Worm (Caenorhabditis elegans) whole organism, L4 larva: ENCODE measurements around the gene C29E4.13.

Experiments
- D1046.2 ChIP-seq: fragments of 200-800 bp; sonication (Bioruptor generic); IDR thresholded peaks from 2 replicates; pipeline ENCODE4 v1.3.6; 2022; ENCODE audit warnings: missing genetic modification characterization, missing compliant biosample characterization
- F44E2.7 ChIP-seq: fragments of 200-800 bp; sonication (Bioruptor generic); IDR thresholded peaks from 2 replicates; pipeline ENCODE4 v2.1.2; 2022; ENCODE audit warnings: missing genetic modification characterization, missing compliant biosample characterization
- F49E8.2 ChIP-seq: sonication (generic microtip); optimal IDR thresholded peaks from 2 replicates; lab custom pipeline; 2016; ENCODE audit warnings: missing compliant biosample characterization, mild to moderate bottlenecking, missing genetic modification characterization, borderline replicate concordance
- ZK337.2 ChIP-seq: fragments of 200-800 bp; sonication (Bioruptor generic); IDR thresholded peaks from 2 replicates; pipeline ENCODE4 v1.3.6; 2022; ENCODE audit warnings: missing genetic modification reagents, missing genetic modification characterization, missing compliant biosample characterization
- aly-2 ChIP-seq: sonication (generic microtip); optimal IDR thresholded peaks from 2 replicates; lab custom pipeline; 2018; ENCODE audit warnings: missing biosample characterization, missing genetic modification characterization
- attf-4 ChIP-seq: sonication (generic microtip); optimal IDR thresholded peaks from 3 replicates; lab custom pipeline; 2017; ENCODE audit warnings: missing biosample characterization, missing genetic modification characterization
- ceh-32 ChIP-seq: sonication (generic microtip); optimal IDR thresholded peaks from 2 replicates; lab custom pipeline; 2016; ENCODE audit warnings: mild to moderate bottlenecking, missing genetic modification characterization, missing compliant biosample characterization; ENCODE audit not compliant: poor library complexity
- ceh-44 ChIP-seq: fragments of 200-800 bp; sonication (Bioruptor generic); IDR thresholded peaks from 2 replicates; pipeline ENCODE4 v1.3.6; 2022; ENCODE audit warnings: missing genetic modification reagents, missing genetic modification characterization, missing compliant biosample characterization
- ceh-62 ChIP-seq: sonication (generic microtip); optimal IDR thresholded peaks from 2 replicates; lab custom pipeline; 2017; ENCODE audit warnings: missing biosample characterization, missing genetic modification characterization
- ceh-82 ChIP-seq: sonication (generic microtip); optimal IDR thresholded peaks from 2 replicates; lab custom pipeline; 2017; ENCODE audit warnings: missing biosample characterization, missing genetic modification characterization
- ces-1 ChIP-seq: fragments of 150-350 bp; sonication (generic microtip); optimal IDR thresholded peaks from 4 replicates; lab custom pipeline; 2014; ENCODE audit warnings: missing biosample characterization, missing genetic modification reagents, missing genetic modification characterization
- cey-2 ChIP-seq: sonication (generic microtip); optimal IDR thresholded peaks from 3 replicates; lab custom pipeline; 2017; ENCODE audit warnings: missing genetic modification characterization, mild to moderate bottlenecking, missing compliant biosample characterization, antibody characterized with exemption, borderline replicate concordance; ENCODE audit not compliant: insufficient read depth
- daf-19 ChIP-seq: fragments of 200-800 bp; sonication (Bioruptor generic); conservative IDR thresholded peaks from 2 replicates; pipeline ENCODE4 v1.3.6; 2022; ENCODE audit warnings: missing genetic modification characterization, missing compliant biosample characterization
- hif-1 ChIP-seq, 2 experiments: sonication (generic microtip); optimal IDR thresholded peaks; 2 replicates each; lab custom pipeline; 2016 to 2017; ENCODE audit warnings: missing compliant biosample characterization in 2 of 2, missing genetic modification characterization in 2 of 2, missing genetic modification reagents in 2 of 2, missing genotype in 2 of 2, mild to moderate bottlenecking in 1 of 2
- hmg-1.1 ChIP-seq: fragments of 200-800 bp; sonication (Bioruptor generic); IDR thresholded peaks from 2 replicates; pipeline ENCODE4 v1.3.6; 2022; ENCODE audit warnings: missing genetic modification reagents, missing genetic modification characterization, missing compliant biosample characterization
- jun-1 ChIP-seq: fragments of 150-350 bp; optimal IDR thresholded peaks from 2 replicates; lab custom pipeline; 2014; ENCODE audit warnings: missing biosample characterization, missing genetic modification reagents, missing genetic modification characterization
- lin-13 ChIP-seq: fragments of 150-350 bp; optimal IDR thresholded peaks from 2 replicates; lab custom pipeline; 2014; ENCODE audit warnings: missing biosample characterization, missing genetic modification reagents, missing genetic modification characterization
- lin-39 ChIP-seq: fragments of 150-350 bp; optimal IDR thresholded peaks from 2 replicates; lab custom pipeline; 2014; ENCODE audit warnings: missing biosample characterization, missing genetic modification reagents, missing genetic modification characterization
- lir-3 ChIP-seq: sonication (generic microtip); optimal IDR thresholded peaks from 2 replicates; lab custom pipeline; 2016; ENCODE audit warnings: mild to moderate bottlenecking, missing genetic modification characterization, missing compliant biosample characterization
- lsy-2 ChIP-seq, 2 experiments: fragments of 150-350 bp in 1 of 2; sonication (generic microtip) in 1 of 2; optimal IDR thresholded peaks; 2 replicates each; lab custom pipeline; 2014 to 2017; ENCODE audit warnings: missing biosample characterization in 2 of 2, missing genetic modification characterization in 2 of 2
- madf-5 ChIP-seq, 2 experiments: fragments of 200-800 bp; sonication (Bioruptor generic); IDR thresholded peaks; 2 replicates each; pipeline ENCODE4 v1.3.6; 2022; ENCODE audit warnings: missing compliant biosample characterization in 2 of 2, missing genetic modification characterization in 2 of 2
- mxl-2 ChIP-seq: fragments of 200-800 bp; sonication (Bioruptor generic); conservative IDR thresholded peaks from 2 replicates; pipeline ENCODE4 v1.3.6; 2022; ENCODE audit warnings: missing genetic modification reagents, missing genetic modification characterization, missing compliant biosample characterization
- nhr-10 ChIP-seq: fragments of 150-350 bp; optimal IDR thresholded peaks from 2 replicates; lab custom pipeline; 2014; ENCODE audit warnings: missing biosample characterization, missing genetic modification characterization
- nhr-28 ChIP-seq: fragments of 150-350 bp; optimal IDR thresholded peaks from 2 replicates; lab custom pipeline; 2014; ENCODE audit warnings: missing biosample characterization, missing genetic modification characterization
- nhr-42 ChIP-seq: fragments of 200-800 bp; sonication (Bioruptor generic); IDR thresholded peaks from 2 replicates; pipeline ENCODE4 v1.3.6; 2022; ENCODE audit warnings: missing genetic modification characterization, missing compliant biosample characterization
- nhr-48 ChIP-seq: sonication (generic microtip); optimal IDR thresholded peaks from 2 replicates; lab custom pipeline; 2016; ENCODE audit warnings: mild to moderate bottlenecking, missing genetic modification characterization, missing compliant biosample characterization
- nhr-77 ChIP-seq: fragments of 150-350 bp; optimal IDR thresholded peaks from 2 replicates; lab custom pipeline; 2014; ENCODE audit warnings: missing biosample characterization, missing genetic modification characterization
- pha-4 ChIP-seq, 2 experiments: fragments of 150-350 bp in 1 of 2; fragments of 200-800 bp in 1 of 2; sonication (Bioruptor generic) in 1 of 2; IDR thresholded peaks in 1 of 2; optimal IDR thresholded peaks in 1 of 2; 2 replicates each; pipeline versions ENCODE4 v1.3.6 to Lab custom; 2014 to 2022; ENCODE audit warnings: missing genetic modification characterization in 2 of 2, missing genetic modification reagents in 2 of 2, missing biosample characterization in 1 of 2, missing compliant biosample characterization in 1 of 2
- rbr-2 ChIP-seq: sonication (generic microtip); optimal IDR thresholded peaks from 2 replicates; lab custom pipeline; 2016; ENCODE audit warnings: missing genotype, missing genetic modification characterization, missing compliant biosample characterization
- set-16 ChIP-seq: fragments of 200-800 bp; sonication (Bioruptor generic); IDR thresholded peaks from 2 replicates; pipeline ENCODE4 v1.3.6; 2022; ENCODE audit warnings: missing genetic modification reagents, missing genetic modification characterization, missing compliant biosample characterization
- snpc-1.2 ChIP-seq: fragments of 200-800 bp; sonication (Bioruptor generic); IDR thresholded peaks from 2 replicates; pipeline ENCODE4 v1.3.6; 2022; ENCODE audit warnings: missing genetic modification reagents, missing genetic modification characterization, missing compliant biosample characterization
- spr-1 ChIP-seq: sonication (generic microtip); optimal IDR thresholded peaks from 2 replicates; lab custom pipeline; 2016; ENCODE audit warnings: mild to moderate bottlenecking, missing genetic modification characterization, missing compliant biosample characterization
- zag-1 ChIP-seq: fragments of 150-350 bp; optimal IDR thresholded peaks from 2 replicates; lab custom pipeline; 2014; ENCODE audit warnings: missing biosample characterization, missing genetic modification characterization
- zfp-3 ChIP-seq: fragments of 200-800 bp; sonication (Bioruptor generic); conservative IDR thresholded peaks from 2 replicates; pipeline ENCODE4 v1.3.6; 2022; ENCODE audit warnings: missing genetic modification reagents, missing genetic modification characterization, missing compliant biosample characterization

Gene C29E4.13

ce11 chrIII:7973201-7973767 lies 44.8 kb upstream of the C29E4.13 start, which contains the start of the genes eef-1B.1 and aco-2 (continued):
- no peak for TF ChIP-seq ZK337.2 (GFP tag; lab: Robert Waterston, UW)
- no peak for TF ChIP-seq ceh-82 (tag; lab: Kevin White, UChicago)
- TF ChIP-seq nhr-42 (GFP tag; lab: Robert Waterston, UW): peak; percentile 90
- peak; percentile 71 for TF ChIP-seq mxl-2 (GFP tag; lab: Robert Waterston, UW)
- TF ChIP-seq nhr-77 (tag; lab: Kevin White, UChicago): peak; percentile 90
- no peak for TF ChIP-seq D1046.2 (GFP tag; lab: Robert Waterston, UW)
- TF ChIP-seq lin-39 (tag; lab: Kevin White, UChicago): no peak
- no peak for TF ChIP-seq ceh-32 (tag; lab: Kevin White, UChicago)
- no peak for TF ChIP-seq ces-1 (GFP tag; lab: Kevin White, UChicago)
- TF ChIP-seq F49E8.2 (tag; lab: Kevin White, UChicago): peak; percentile 24
- no peak for TF ChIP-seq cey-2
- peak; percentile 31 to 95 for TF ChIP-seq lsy-2 (tag; optimal IDR thresholded peaks at IDR 0.05; lab: Kevin White, UChicago)
- TF ChIP-seq pha-4 (GFP tag; IDR thresholded peaks at IDR 0.05; lab: Robert Waterston, UW): peak; percentile 64; the same call in 1 of the 2 replicates
- TF ChIP-seq pha-4 (tag; optimal IDR thresholded peaks at IDR 0.05; lab: Kevin White, UChicago): no peak

ce11 chrIII:7972687-7973086 lies 44.2 kb upstream of the C29E4.13 start:
- TF ChIP-seq lin-13 (GFP tag; lab: Kevin White, UChicago) (no peak), ZK337.2 (GFP tag; lab: Robert Waterston, UW) (no peak), zag-1 (tag; lab: Kevin White, UChicago) (no peak), ceh-62 (tag; lab: Kevin White, UChicago) (no peak), spr-1 (tag; lab: Kevin White, UChicago) (no peak), set-16 (GFP tag; lab: Robert Waterston, UW) (peak; percentile 85), cey-2 (no peak), rbr-2 (no peak), daf-19 (GFP tag; lab: Robert Waterston, UW) (no peak), hif-1 (tag; optimal IDR thresholded peaks at IDR 0.05; lab: Kevin White, UChicago) (no peak), nhr-10 (tag; lab: Kevin White, UChicago) (no peak), lir-3 (tag; lab: Kevin White, UChicago) (no peak), F44E2.7 (GFP tag; lab: Robert Waterston, UW) (no peak), zfp-3 (GFP tag; lab: Robert Waterston, UW) (no peak), ceh-44 (peak; percentile 53; the same call in 1 of the 2 replicates), aly-2 (tag; lab: Kevin White, UChicago) (no peak), jun-1 (no peak), nhr-28 (tag; lab: Kevin White, UChicago) (no peak)

ce11 chrIII:7972061-7972460 lies 43.5 kb upstream of the C29E4.13 start, which contains the start of gene F54H12.5:
Gene F54H12.5 (minus strand): TSS chrIII:7972161.
- 0 out of 2 replicates have a peak, but pooled peaks have one; percentile 29 for TF ChIP-seq snpc-1.2 (GFP tag; lab: Robert Waterston, UW)
- TF ChIP-seq lin-39 (tag; lab: Kevin White, UChicago): no peak
- TF ChIP-seq nhr-48 (tag; lab: Kevin White, UChicago): no peak

- TF ChIP-seq attf-4 (tag; lab: Kevin White, UChicago): no peak
- no peak for TF ChIP-seq ces-1 (GFP tag; lab: Kevin White, UChicago)
- TF ChIP-seq hmg-1.1: no peak
- no peak for TF ChIP-seq madf-5 (GFP tag; IDR thresholded peaks at IDR 0.05; lab: Robert Waterston, UW)
- no peak for TF ChIP-seq ceh-82 (tag; lab: Kevin White, UChicago)
Measured at ce11 chrIII:7969121-7969520, 40.6 kb upstream of the C29E4.13 start, which contains the start of the genes F54H12.8 and F54H12.7. Gene F54H12.8 (minus strand): TSS chrIII:7969221. Gene F54H12.7 (plus strand): TSS chrIII:7969349.
